Fruit fly (Drosophila melanogaster) whole organism, embryonic: ENCODE data around the gene Ets97D.
A peak's percentile ranks its signal among the peaks of the same experiment; 100 is the strongest.

Source experiments
- Bgb ChIP-seq: fragments of 200-800 bp; sonication (Bioruptor generic); IDR thresholded peaks from 2 replicates; pipeline ENCODE4 v1.3.6; 2022; ENCODE audit warnings: missing biosample characterization, missing genetic modification characterization; ENCODE audit not compliant: partially characterized antibody
- C15 ChIP-seq: fragments of 200-800 bp; sonication (Bioruptor generic); IDR thresholded peaks from 3 replicates; pipeline ENCODE4 v1.3.6; 2022; ENCODE audit warnings: missing biosample characterization, missing genetic modification characterization
- CG13624 ChIP-seq: fragments of 200-800 bp; sonication (Bioruptor generic); optimal IDR thresholded peaks from 2 replicates; lab custom pipeline; 2016; ENCODE audit warnings: missing biosample characterization, missing genetic modification characterization
- CG15514 ChIP-seq: fragments of 200-800 bp; sonication (Bioruptor generic); optimal IDR thresholded peaks from 3 replicates; lab custom pipeline; 2017; ENCODE audit warnings: missing biosample characterization, missing genetic modification characterization, mild to moderate bottlenecking, moderate library complexity, missing genetic modification reagents
- CG17328 ChIP-seq: fragments of 200-800 bp; sonication (Bioruptor generic); IDR thresholded peaks from 2 replicates; pipeline ENCODE4 v1.3.6; 2022; ENCODE audit warnings: missing biosample characterization, missing genetic modification characterization
- CG17361 ChIP-seq: fragments of 200-800 bp; sonication (Bioruptor generic); IDR thresholded peaks from 3 replicates; pipeline ENCODE4 v1.3.6; 2022; ENCODE audit warnings: missing biosample characterization, missing genetic modification characterization
- CG17829 ChIP-seq: fragments of 200-800 bp; optimal IDR thresholded peaks from 2 replicates; lab custom pipeline; 2019; ENCODE audit warnings: missing biosample characterization, mild to moderate bottlenecking, missing genetic modification characterization, moderate library complexity
- CG18764 ChIP-seq: fragments of 200-800 bp; sonication (Bioruptor generic); optimal IDR thresholded peaks from 3 replicates; lab custom pipeline; 2016; ENCODE audit warnings: missing biosample characterization, missing genetic modification characterization
- CG2678 ChIP-seq: fragments of 200-800 bp; sonication (Bioruptor generic); optimal IDR thresholded peaks from 3 replicates; lab custom pipeline; 2019; ENCODE audit warnings: missing biosample characterization, mild to moderate bottlenecking, missing genetic modification characterization, moderate library complexity
- CG32532 ChIP-seq: fragments of 200-800 bp; sonication (Bioruptor generic); IDR thresholded peaks from 2 replicates; pipeline ENCODE4 v1.3.6; 2022; ENCODE audit warnings: missing biosample characterization, missing genetic modification characterization
- CG3281 ChIP-seq: fragments of 200-800 bp; sonication (Bioruptor generic); optimal IDR thresholded peaks from 3 replicates; lab custom pipeline; 2017; ENCODE audit warnings: missing biosample characterization, mild to moderate bottlenecking, missing genetic modification characterization
- CG34422 ChIP-seq: fragments of 200-800 bp; sonication (Bioruptor generic); IDR thresholded peaks from 3 replicates; pipeline ENCODE4 v1.3.6; 2022; ENCODE audit warnings: missing biosample characterization, missing genetic modification characterization
- CG42726 ChIP-seq: fragments of 200-800 bp; sonication (Bioruptor generic); IDR thresholded peaks from 2 replicates; pipeline ENCODE4 v1.3.6; 2022; ENCODE audit warnings: missing biosample characterization, missing genetic modification characterization; ENCODE audit not compliant: partially characterized antibody
- CG4360 ChIP-seq: fragments of 200-800 bp; sonication (Bioruptor generic); IDR thresholded peaks from 2 replicates; pipeline ENCODE4 v1.3.6; 2022; ENCODE audit warnings: missing biosample characterization, missing genetic modification characterization
- CG5180 ChIP-seq: fragments of 200-800 bp; sonication (Bioruptor generic); optimal IDR thresholded peaks from 3 replicates; lab custom pipeline; 2017; ENCODE audit warnings: missing biosample characterization, missing genetic modification characterization, mild to moderate bottlenecking, moderate library complexity, missing genetic modification reagents
- CG5953 ChIP-seq: fragments of 200-800 bp; sonication (Bioruptor generic); IDR thresholded peaks from 2 replicates; pipeline ENCODE4 v1.3.6; 2022; ENCODE audit warnings: missing biosample characterization, missing genetic modification characterization
- CG8290 ChIP-seq, 3 experiments: fragments of 200-800 bp; sonication (Bioruptor generic); optimal IDR thresholded peaks; 2 replicates each; lab custom pipeline; 2016 to 2019; ENCODE audit warnings: missing biosample characterization in 3 of 3, missing genetic modification characterization in 3 of 3, mild to moderate bottlenecking in 2 of 3, moderate library complexity in 1 of 3
- CG8388 ChIP-seq: fragments of 200-800 bp; sonication (Bioruptor generic); optimal IDR thresholded peaks from 2 replicates; lab custom pipeline; 2019; ENCODE audit warnings: missing biosample characterization, mild to moderate bottlenecking, missing genetic modification characterization, moderate library complexity
- D19A ChIP-seq: fragments of 200-800 bp; optimal IDR thresholded peaks from 3 replicates; lab custom pipeline; 2019; ENCODE audit warnings: missing biosample characterization, mild to moderate bottlenecking, missing genetic modification characterization, moderate library complexity
- Dad ChIP-seq: fragments of 200-800 bp; sonication (Bioruptor generic); optimal IDR thresholded peaks from 3 replicates; lab custom pipeline; 2016; ENCODE audit warnings: missing biosample characterization, missing genetic modification characterization
- ERR ChIP-seq: fragments of 200-800 bp; sonication (Bioruptor generic); optimal IDR thresholded peaks from 2 replicates; lab custom pipeline; 2016; ENCODE audit warnings: missing biosample characterization, missing genetic modification characterization
- Eip74EF ChIP-seq, 2 experiments: fragments of 200-800 bp in 1 of 2; fragments of >200 bp in 1 of 2; sonication (Bioruptor generic) in 1 of 2; optimal IDR thresholded peaks; 2 replicates each; lab custom pipeline; 2017 to 2019; ENCODE audit warnings: missing biosample characterization in 2 of 2, missing genetic modification characterization in 2 of 2, mild to moderate bottlenecking in 1 of 2, moderate library complexity in 1 of 2
- Ets97D ChIP-seq: fragments of 200-800 bp; sonication (Bioruptor generic); optimal IDR thresholded peaks from 3 replicates; lab custom pipeline; 2016; ENCODE audit warnings: missing biosample characterization, missing genetic modification characterization
- Fer1 ChIP-seq: fragments of 200-800 bp; sonication (Bioruptor generic); optimal IDR thresholded peaks from 2 replicates; lab custom pipeline; 2017; ENCODE audit warnings: missing biosample characterization, mild to moderate bottlenecking, missing genetic modification characterization
- Hr39 ChIP-seq: fragments of >200 bp; optimal IDR thresholded peaks from 2 replicates; lab custom pipeline; 2017
- MESR4 ChIP-seq: fragments of 200-800 bp; sonication (Bioruptor generic); optimal IDR thresholded peaks from 2 replicates; lab custom pipeline; 2018; ENCODE audit warnings: missing biosample characterization, mild to moderate bottlenecking, missing genetic modification characterization, moderate library complexity
- Max ChIP-seq: fragments of 200-800 bp; sonication (Bioruptor generic); optimal IDR thresholded peaks from 2 replicates; lab custom pipeline; 2016; ENCODE audit warnings: missing biosample characterization, mild to moderate bottlenecking, missing genetic modification characterization
- Mes4 ChIP-seq: fragments of 200-800 bp; sonication (Bioruptor generic); optimal IDR thresholded peaks from 2 replicates; lab custom pipeline; 2016; ENCODE audit warnings: missing biosample characterization, missing genetic modification characterization
- Ptx1 ChIP-seq: fragments of 200-800 bp; sonication (Bioruptor generic); IDR thresholded peaks from 2 replicates; pipeline ENCODE4 v1.3.6; 2022; ENCODE audit warnings: missing biosample characterization, missing genetic modification characterization
- Rx ChIP-seq: fragments of 200-800 bp; sonication (Bioruptor generic); IDR thresholded peaks from 2 replicates; pipeline ENCODE4 v1.3.6; 2022; ENCODE audit warnings: missing biosample characterization, missing genetic modification characterization
- Sry-β ChIP-seq: fragments of 200-800 bp; sonication (Bioruptor generic); optimal IDR thresholded peaks from 2 replicates; lab custom pipeline; 2018; ENCODE audit warnings: missing biosample characterization, mild to moderate bottlenecking, missing genetic modification characterization, moderate library complexity
- bsh ChIP-seq, 2 experiments: fragments of 200-800 bp; sonication (Bioruptor generic); optimal IDR thresholded peaks; 2 replicates each; lab custom pipeline; 2017 to 2018; ENCODE audit warnings: mild to moderate bottlenecking in 2 of 2, missing biosample characterization in 2 of 2, missing genetic modification characterization in 2 of 2, moderate library complexity in 1 of 2
- cad ChIP-seq: fragments of >200 bp; optimal IDR thresholded peaks from 2 replicates; lab custom pipeline; 2017; ENCODE audit warnings: missing biosample characterization, missing genetic modification characterization
- cas ChIP-seq: fragments of 200-800 bp; sonication (Bioruptor generic); IDR thresholded peaks from 2 replicates; pipeline ENCODE4 v1.3.6; 2022; ENCODE audit warnings: missing biosample characterization, missing genetic modification characterization
- chinmo ChIP-seq: fragments of 200-800 bp; sonication (Bioruptor generic); IDR thresholded peaks from 4 replicates; pipeline ENCODE4 v1.3.6; 2022; ENCODE audit warnings: missing biosample characterization, missing genetic modification characterization; ENCODE audit not compliant: partially characterized antibody
- corto ChIP-seq: fragments of 200-800 bp; sonication (Bioruptor generic); optimal IDR thresholded peaks from 2 replicates; lab custom pipeline; 2016; ENCODE audit warnings: missing biosample characterization, mild to moderate bottlenecking, missing genetic modification characterization, moderate library complexity
- cwo ChIP-seq: fragments of 200-800 bp; sonication (Bioruptor generic); optimal IDR thresholded peaks from 3 replicates; lab custom pipeline; 2017; ENCODE audit warnings: missing biosample characterization, missing genetic modification characterization, mild to moderate bottlenecking, moderate library complexity, missing genetic modification reagents
- exex ChIP-seq: fragments of 200-800 bp; sonication (Bioruptor generic); optimal IDR thresholded peaks from 4 replicates; lab custom pipeline; 2018; ENCODE audit warnings: missing biosample characterization, mild to moderate bottlenecking, missing genetic modification characterization, moderate library complexity
- lmd ChIP-seq: fragments of 200-800 bp; sonication (Bioruptor generic); IDR thresholded peaks from 2 replicates; pipeline ENCODE4 v1.3.6; 2022; ENCODE audit warnings: missing biosample characterization, missing genetic modification characterization
- nau ChIP-seq: fragments of 200-800 bp; sonication (Bioruptor generic); optimal IDR thresholded peaks from 3 replicates; lab custom pipeline; 2017; ENCODE audit warnings: missing biosample characterization, mild to moderate bottlenecking, missing genetic modification characterization, missing genetic modification reagents
- ranshi ChIP-seq: fragments of 200-800 bp; sonication (Bioruptor generic); IDR thresholded peaks from 2 replicates; pipeline ENCODE4 v1.3.6; 2022; ENCODE audit warnings: missing biosample characterization, missing genetic modification characterization
- row ChIP-seq: fragments of 200-800 bp; sonication (Bioruptor generic); IDR thresholded peaks from 3 replicates; pipeline ENCODE4 v1.3.6; 2022; ENCODE audit warnings: missing biosample characterization, missing genetic modification characterization
- salm ChIP-seq: fragments of 200-800 bp; sonication (Bioruptor generic); optimal IDR thresholded peaks from 2 replicates; lab custom pipeline; 2018; ENCODE audit warnings: missing biosample characterization, mild to moderate bottlenecking, missing genetic modification characterization
- sd ChIP-seq: fragments of 200-800 bp; sonication (Bioruptor generic); optimal IDR thresholded peaks from 3 replicates; lab custom pipeline; 2018; ENCODE audit warnings: missing biosample characterization, mild to moderate bottlenecking, missing genetic modification characterization, moderate library complexity
- slou ChIP-seq: fragments of 200-800 bp; sonication (Bioruptor generic); optimal IDR thresholded peaks from 3 replicates; lab custom pipeline; 2016; ENCODE audit warnings: missing biosample characterization, missing genetic modification characterization
- sr ChIP-seq: fragments of 200-800 bp; sonication (Bioruptor generic); IDR thresholded peaks from 3 replicates; pipeline ENCODE4 v1.3.6; 2022; ENCODE audit warnings: missing biosample characterization, missing genetic modification characterization
- trem ChIP-seq: fragments of 200-800 bp; optimal IDR thresholded peaks from 3 replicates; lab custom pipeline; 2019; ENCODE audit warnings: missing biosample characterization, mild to moderate bottlenecking, missing genetic modification characterization, moderate library complexity
- vvl ChIP-seq: fragments of 200-800 bp; sonication (Bioruptor generic); IDR thresholded peaks from 2 replicates; pipeline ENCODE4 v1.3.6; 2022; ENCODE audit warnings: missing biosample characterization, missing genetic modification characterization

The Ets97D gene

DNA sequence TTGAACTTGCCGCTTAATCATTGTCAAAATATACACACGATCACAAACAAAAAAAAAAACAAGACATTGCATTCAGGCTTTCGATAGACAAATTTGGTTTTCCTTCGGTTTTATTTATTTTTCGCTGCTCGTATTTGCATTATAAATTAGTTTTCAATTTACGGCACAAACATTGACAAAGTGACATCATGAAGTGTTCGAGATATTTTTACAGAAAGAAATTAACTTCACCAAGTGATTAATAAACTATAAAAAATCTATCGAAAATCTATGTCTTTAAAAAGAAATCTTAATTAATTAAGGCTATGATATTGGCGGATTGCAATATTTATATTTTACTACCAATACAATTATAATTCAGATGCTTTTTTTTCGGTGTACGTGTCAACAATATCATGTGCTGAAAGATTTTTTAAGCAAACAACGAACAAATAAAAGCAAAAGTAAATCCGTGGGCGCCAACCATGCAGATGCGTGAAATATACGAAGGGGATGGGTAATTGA, 11.2 kb upstream of the Ets97D start (continued):
- TF ChIP-seq Rx (GFP tag; lab: Robert Waterston, UW): no peak
- TF ChIP-seq Ets97D (GFP tag; lab: Kevin White, UChicago): peak; percentile 41
- peak; percentile 68 for TF ChIP-seq vvl (GFP tag; lab: Robert Waterston, UW)
- TF ChIP-seq CG32532 (GFP tag; lab: Robert Waterston, UW): peak; percentile 31; the same call in 1 of the 2 replicates
- no peak for TF ChIP-seq Hr39
- peak; percentile 3 for TF ChIP-seq Sry-β (GFP tag; lab: Kevin White, UChicago)
- TF ChIP-seq Max (GFP tag; lab: Kevin White, UChicago): peak; percentile 26
- no peak for TF ChIP-seq Mes4 (GFP tag; lab: Kevin White, UChicago)
- TF ChIP-seq CG17328: no peak
- no peak for TF ChIP-seq MESR4
- 0 out of 3 replicates have a peak, but pooled peaks have one; percentile 14 for TF ChIP-seq row (GFP tag; lab: Robert Waterston, UW)
- peak; percentile 35 for TF ChIP-seq CG18764
- peak in 1 of 2 experiments; percentile 82 for TF ChIP-seq Eip74EF (GFP tag; optimal IDR thresholded peaks at IDR 0.05; lab: Kevin White, UChicago)
- TF ChIP-seq C15 (GFP tag; lab: Robert Waterston, UW): 0 out of 3 replicates have a peak, but pooled peaks have one; percentile 54
- TF ChIP-seq cad (GFP tag; lab: Kevin White, UChicago): no peak
- TF ChIP-seq CG42726: no peak
- TF ChIP-seq CG2678 (tag; lab: Kevin White, UChicago): peak; percentile 86
- no peak for TF ChIP-seq ERR (GFP tag; lab: Kevin White, UChicago)
- TF ChIP-seq CG17829 (tag; lab: Kevin White, UChicago): peak; percentile 39
- peak; percentile 44; the same call in 1 of the 2 replicates for TF ChIP-seq lmd (GFP tag; lab: Robert Waterston, UW)
- TF ChIP-seq slou (GFP tag; lab: Kevin White, UChicago): no peak
- TF ChIP-seq CG3281 (GFP tag; lab: Kevin White, UChicago): peak; percentile 59
- TF ChIP-seq salm (tag; lab: Kevin White, UChicago): peak; percentile 53
- peak; percentile 81 for TF ChIP-seq CG17361 (GFP tag; lab: Robert Waterston, UW)
- peak; percentile 41 for TF ChIP-seq exex (tag; lab: Kevin White, UChicago)
- peak; percentile 70 for TF ChIP-seq Ptx1 (GFP tag; lab: Robert Waterston, UW)

DNA sequence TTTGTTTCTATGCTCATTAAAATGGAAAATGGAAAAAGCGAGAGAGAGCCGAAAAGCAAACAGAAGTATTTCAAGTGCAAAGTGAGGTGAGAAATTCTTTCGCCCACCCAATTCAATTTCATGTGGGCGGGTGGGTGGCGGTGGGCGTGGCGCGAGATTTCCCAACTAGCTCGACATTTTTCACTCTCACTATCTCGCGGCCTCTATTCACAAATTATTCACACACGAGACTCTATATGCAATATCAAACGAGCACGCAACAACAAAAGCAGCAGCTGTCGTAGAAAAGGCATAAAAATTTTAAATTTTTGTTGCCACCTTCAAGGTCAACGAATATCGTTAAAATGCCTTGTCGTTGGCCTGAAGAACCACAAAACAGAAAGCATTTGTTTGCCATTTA, 6.2 kb upstream of the Ets97D start:
- TF ChIP-seq nau (peak; percentile 17), cwo (GFP tag; lab: Kevin White, UChicago) (peak; percentile 27), CG34422 (GFP tag; lab: Robert Waterston, UW) (no peak), CG5180 (GFP tag; lab: Kevin White, UChicago) (peak; percentile 8), ranshi (GFP tag; lab: Robert Waterston, UW) (no peak), CG4360 (GFP tag; lab: Robert Waterston, UW) (peak; percentile 55; the same call in 1 of the 2 replicates), sr (GFP tag; lab: Robert Waterston, UW) (peak; percentile 94), cas (GFP tag; lab: Robert Waterston, UW) (0 out of 2 replicates have a peak, but pooled peaks have one; percentile 7), vvl (GFP tag; lab: Robert Waterston, UW) (0 out of 2 replicates have a peak, but pooled peaks have one; percentile 32), CG5953 (GFP tag; lab: Robert Waterston, UW) (no peak), chinmo (GFP tag; lab: Robert Waterston, UW) (peak; percentile 77; the same call in 1 of the 4 replicates), sd (tag; lab: Kevin White, UChicago) (peak; percentile 83)

DNA sequence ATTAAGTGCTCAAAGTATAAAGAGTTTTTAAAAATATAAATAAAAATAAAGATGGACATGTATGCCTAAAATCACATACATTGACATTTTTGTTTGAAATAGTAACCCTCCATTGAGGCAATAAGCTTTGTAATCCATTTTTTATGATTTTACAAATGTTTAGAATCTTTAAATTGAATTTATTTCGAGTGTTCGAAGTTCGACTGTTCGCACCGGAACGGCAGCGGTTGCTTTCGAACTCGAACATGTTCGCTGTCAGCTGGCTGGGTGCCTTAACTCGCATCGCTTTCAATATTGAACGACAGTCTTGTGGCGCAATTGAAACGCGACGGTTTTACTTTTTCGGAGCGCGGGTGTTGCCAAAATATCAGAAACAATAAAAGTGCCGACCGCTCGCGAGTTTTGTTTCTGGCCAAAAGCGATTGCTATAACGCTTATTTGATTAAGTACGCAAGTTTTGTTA, 2.8 kb upstream of the Ets97D start, which contains the start of gene CG46339:
TSS of gene CG46339 (plus strand) at position 299 of the 463 bp plus-strand sequence.
- TF ChIP-seq CG13624: peak; percentile 11
- no peak for TF ChIP-seq CG8290 (GFP tag; optimal IDR thresholded peaks at IDR 0.05; lab: Kevin White, UChicago)
- peak in 1 of 2 experiments; percentile 87 for TF ChIP-seq CG8290 (tag; optimal IDR thresholded peaks at IDR 0.05; lab: Kevin White, UChicago)
- TF ChIP-seq Bgb: peak; percentile 69; the same call in 1 of the 2 replicates
- peak; percentile 30 for TF ChIP-seq D19A (tag; lab: Kevin White, UChicago)
- peak; percentile 92 for TF ChIP-seq Fer1 (GFP tag; lab: Kevin White, UChicago)
- peak; percentile 55 for TF ChIP-seq Dad (GFP tag; lab: Kevin White, UChicago)
- TF ChIP-seq bsh (GFP tag; optimal IDR thresholded peaks at IDR 0.05; lab: Kevin White, UChicago): peak in 1 of 2 experiments; percentile 43
- TF ChIP-seq CG8388 (GFP tag; lab: Kevin White, UChicago): peak; percentile 27
- no peak for TF ChIP-seq corto
- TF ChIP-seq CG15514: peak; percentile 79
- TF ChIP-seq trem (tag; lab: Kevin White, UChicago): peak; percentile 44
